Fruit fly (Drosophila melanogaster) whole organism, prepupa: ENCODE results near the gene LysRS.
A peak's percentile ranks its signal among the peaks of the same experiment; 100 is the strongest.

ENCODE experiments used
- Blimp-1 ChIP-seq: fragments of 200-800 bp; sonication (Bioruptor generic); optimal IDR thresholded peaks from 3 replicates; lab custom pipeline; 2017; ENCODE audit warnings: missing biosample characterization, missing genetic modification characterization, mild to moderate bottlenecking, moderate library complexity, missing genetic modification reagents
- CG10631 ChIP-seq: fragments of 200-800 bp; sonication (Bioruptor generic); optimal IDR thresholded peaks from 2 replicates; lab custom pipeline; 2016; ENCODE audit warnings: missing biosample characterization, missing genetic modification characterization
- CG10669 ChIP-seq: fragments of 200-800 bp; sonication (Bioruptor generic); optimal IDR thresholded peaks from 3 replicates; lab custom pipeline; 2018; ENCODE audit warnings: missing biosample characterization, mild to moderate bottlenecking, missing genetic modification characterization, moderate library complexity
- CG11294 ChIP-seq: fragments of 200-800 bp; sonication (Bioruptor generic); IDR thresholded peaks from 2 replicates; pipeline ENCODE4 v1.3.6; 2022; ENCODE audit warnings: missing biosample characterization, missing genetic modification characterization
- CG11762 ChIP-seq: fragments of 200-800 bp; sonication (Bioruptor generic); optimal IDR thresholded peaks from 3 replicates; lab custom pipeline; 2016; ENCODE audit warnings: missing biosample characterization, missing genetic modification characterization; ENCODE audit not compliant: insufficient read depth
- CG11902 ChIP-seq: fragments of 200-800 bp; sonication (Bioruptor generic); optimal IDR thresholded peaks from 3 replicates; lab custom pipeline; 2016; ENCODE audit warnings: missing biosample characterization, missing genetic modification characterization
- CG15336 ChIP-seq: fragments of 200-800 bp; sonication (Bioruptor generic); IDR thresholded peaks from 2 replicates; pipeline ENCODE4 v1.3.6; 2022; ENCODE audit warnings: missing biosample characterization, missing genetic modification characterization
- CG1621 ChIP-seq: fragments of 200-800 bp; sonication (Bioruptor generic); optimal IDR thresholded peaks from 3 replicates; lab custom pipeline; 2018; ENCODE audit warnings: missing biosample characterization, mild to moderate bottlenecking, missing genetic modification characterization
- CG16779 ChIP-seq: fragments of 200-800 bp; sonication (Bioruptor generic); optimal IDR thresholded peaks from 3 replicates; lab custom pipeline; 2017; ENCODE audit warnings: missing biosample characterization, mild to moderate bottlenecking, missing genetic modification characterization
- CG3032 ChIP-seq: fragments of 200-800 bp; optimal IDR thresholded peaks from 2 replicates; lab custom pipeline; 2019; ENCODE audit warnings: missing biosample characterization, mild to moderate bottlenecking, missing genetic modification characterization, moderate library complexity
- CG31627 ChIP-seq: fragments of 200-800 bp; sonication (Bioruptor generic); optimal IDR thresholded peaks from 3 replicates; lab custom pipeline; 2016; ENCODE audit warnings: missing biosample characterization, missing genetic modification characterization
- CG32006 ChIP-seq: fragments of 200-800 bp; sonication (Bioruptor generic); optimal IDR thresholded peaks from 3 replicates; lab custom pipeline; 2017; ENCODE audit warnings: missing biosample characterization, mild to moderate bottlenecking, missing genetic modification characterization
- CG34406 ChIP-seq: fragments of 200-800 bp; sonication (Bioruptor generic); optimal IDR thresholded peaks from 3 replicates; lab custom pipeline; 2016; ENCODE audit warnings: missing biosample characterization, missing genetic modification characterization
- CG3919 ChIP-seq: fragments of 200-800 bp; sonication (Bioruptor generic); optimal IDR thresholded peaks from 3 replicates; lab custom pipeline; 2016; ENCODE audit warnings: missing biosample characterization, missing genetic modification characterization
- CG4318 ChIP-seq: fragments of 200-800 bp; sonication (Bioruptor generic); optimal IDR thresholded peaks from 3 replicates; lab custom pipeline; 2017; ENCODE audit warnings: missing biosample characterization, mild to moderate bottlenecking, missing genetic modification characterization
- CG6163 ChIP-seq: fragments of 200-800 bp; sonication (Bioruptor generic); IDR thresholded peaks from 3 replicates; pipeline ENCODE4 v1.3.6; 2022; ENCODE audit warnings: missing biosample characterization, missing genetic modification characterization
- CG6792 ChIP-seq: fragments of 200-800 bp; sonication (Bioruptor generic); optimal IDR thresholded peaks from 3 replicates; lab custom pipeline; 2016; ENCODE audit warnings: missing biosample characterization, missing genetic modification characterization
- CG6808 ChIP-seq: fragments of 200-800 bp; sonication (Bioruptor generic); optimal IDR thresholded peaks from 3 replicates; lab custom pipeline; 2017; ENCODE audit warnings: missing biosample characterization, missing genetic modification characterization, mild to moderate bottlenecking, moderate library complexity, missing genetic modification reagents
- CG7368 ChIP-seq: fragments of 200-800 bp; sonication (Bioruptor generic); optimal IDR thresholded peaks from 3 replicates; lab custom pipeline; 2016; ENCODE audit warnings: missing biosample characterization, missing genetic modification characterization
- CG8119 ChIP-seq: fragments of 200-800 bp; sonication (Bioruptor generic); IDR thresholded peaks from 3 replicates; pipeline ENCODE4 v1.3.6; 2022; ENCODE audit warnings: missing biosample characterization, missing genetic modification characterization
- CG8319 ChIP-seq: fragments of 200-800 bp; sonication (Bioruptor generic); optimal IDR thresholded peaks from 3 replicates; lab custom pipeline; 2016; ENCODE audit warnings: missing biosample characterization, missing genetic modification characterization
- CG8632 ChIP-seq: fragments of 200-800 bp; sonication (Bioruptor generic); optimal IDR thresholded peaks from 3 replicates; lab custom pipeline; 2016; ENCODE audit warnings: missing biosample characterization, missing genetic modification characterization
- CG9139 ChIP-seq: fragments of 200-800 bp; sonication (Bioruptor generic); optimal IDR thresholded peaks from 3 replicates; lab custom pipeline; 2017; ENCODE audit warnings: missing biosample characterization, mild to moderate bottlenecking, missing genetic modification characterization
- Eip75B ChIP-seq: fragments of 200-800 bp; sonication (Bioruptor generic); optimal IDR thresholded peaks from 3 replicates; lab custom pipeline; 2016; ENCODE audit warnings: missing biosample characterization, missing genetic modification characterization
- Eip78C ChIP-seq: fragments of 200-800 bp; sonication (Bioruptor generic); peaks from one replicate; lab custom pipeline; 2016; ENCODE audit warnings: missing biosample characterization, missing genetic modification characterization
- Ets21C ChIP-seq: fragments of 200-800 bp; sonication (Bioruptor generic); optimal IDR thresholded peaks from 3 replicates; lab custom pipeline; 2016; ENCODE audit warnings: missing biosample characterization, missing genetic modification characterization
- Ets96B ChIP-seq: fragments of 200-800 bp; optimal IDR thresholded peaks from 2 replicates; lab custom pipeline; 2019; ENCODE audit warnings: missing biosample characterization, mild to moderate bottlenecking, missing genetic modification characterization, moderate library complexity
- Gug ChIP-seq: fragments of 200-800 bp; sonication (Bioruptor generic); IDR thresholded peaks from 2 replicates; pipeline ENCODE4 v1.3.6; 2022; ENCODE audit warnings: missing biosample characterization, missing genetic modification characterization
- Hr38 ChIP-seq: sonication (Bioruptor generic); optimal IDR thresholded peaks from 2 replicates; lab custom pipeline; 2016; ENCODE audit warnings: missing biosample characterization, missing genetic modification characterization
- Hr39 ChIP-seq: fragments of 200-800 bp; sonication (Bioruptor generic); optimal IDR thresholded peaks from 2 replicates; lab custom pipeline; 2016; ENCODE audit warnings: missing biosample characterization, missing genetic modification characterization
- Met ChIP-seq: fragments of 200-800 bp; sonication (Bioruptor generic); optimal IDR thresholded peaks from 3 replicates; lab custom pipeline; 2016; ENCODE audit warnings: missing biosample characterization, missing genetic modification characterization
- Smox ChIP-seq: fragments of 200-800 bp; sonication (Bioruptor generic); optimal IDR thresholded peaks from 3 replicates; lab custom pipeline; 2016; ENCODE audit warnings: missing biosample characterization, missing genetic modification characterization
- Sox102F ChIP-seq: fragments of 200-800 bp; sonication (Bioruptor generic); optimal IDR thresholded peaks from 2 replicates; lab custom pipeline; 2016; ENCODE audit warnings: missing biosample characterization, mild to moderate bottlenecking, missing genetic modification characterization
- Sox14 ChIP-seq: fragments of 200-800 bp; sonication (Bioruptor generic); optimal IDR thresholded peaks from 3 replicates; lab custom pipeline; 2016; ENCODE audit warnings: missing biosample characterization, missing genetic modification characterization
- Sox15 ChIP-seq: fragments of 200-800 bp; sonication (Bioruptor generic); optimal IDR thresholded peaks from 3 replicates; lab custom pipeline; 2016; ENCODE audit warnings: missing biosample characterization, missing genetic modification characterization
- acj6 ChIP-seq: fragments of 200-800 bp; sonication (Bioruptor generic); optimal IDR thresholded peaks from 3 replicates; lab custom pipeline; 2016; ENCODE audit warnings: missing biosample characterization, missing genetic modification characterization
- cyc ChIP-seq: fragments of 200-800 bp; sonication (Bioruptor generic); optimal IDR thresholded peaks from 3 replicates; lab custom pipeline; 2016; ENCODE audit warnings: missing biosample characterization, missing genetic modification characterization
- eg ChIP-seq: fragments of 200-800 bp; sonication (Bioruptor generic); IDR thresholded peaks from 3 replicates; pipeline ENCODE4 v1.3.6; 2022; ENCODE audit warnings: missing biosample characterization, missing genetic modification characterization
- fd59A ChIP-seq: fragments of 200-800 bp; sonication (Bioruptor generic); optimal IDR thresholded peaks from 2 replicates; lab custom pipeline; 2017; ENCODE audit warnings: missing biosample characterization, mild to moderate bottlenecking, missing genetic modification characterization, missing genetic modification reagents
- fkh ChIP-seq: fragments of 200-800 bp; sonication (Bioruptor generic); optimal IDR thresholded peaks from 3 replicates; lab custom pipeline; 2017; ENCODE audit warnings: missing biosample characterization, mild to moderate bottlenecking, missing genetic modification characterization, moderate library complexity
- lz ChIP-seq: fragments of 200-800 bp; sonication (Bioruptor generic); optimal IDR thresholded peaks from 3 replicates; lab custom pipeline; 2016; ENCODE audit warnings: missing biosample characterization, missing genetic modification characterization
- net ChIP-seq: fragments of 200-800 bp; sonication (Bioruptor generic); optimal IDR thresholded peaks from 3 replicates; lab custom pipeline; 2016; ENCODE audit warnings: missing biosample characterization, missing genetic modification characterization
- pdm3 ChIP-seq: fragments of 200-800 bp; sonication (Bioruptor generic); optimal IDR thresholded peaks from 3 replicates; lab custom pipeline; 2016; ENCODE audit warnings: missing biosample characterization, missing genetic modification characterization
- spab ChIP-seq: fragments of 200-800 bp; sonication (Bioruptor generic); optimal IDR thresholded peaks from 2 replicates; lab custom pipeline; 2017; ENCODE audit warnings: missing biosample characterization, mild to moderate bottlenecking, missing genetic modification characterization, missing genetic modification reagents
- ss ChIP-seq, 2 experiments: fragments of 200-800 bp; sonication (Bioruptor generic); optimal IDR thresholded peaks; 2 replicates in 1 of 2; 3 replicates in 1 of 2; lab custom pipeline; 2017 to 2018; ENCODE audit warnings: mild to moderate bottlenecking in 2 of 2, missing biosample characterization in 2 of 2, missing genetic modification characterization in 2 of 2, moderate library complexity in 1 of 2
- topi ChIP-seq: fragments of 200-800 bp; sonication (Bioruptor generic); optimal IDR thresholded peaks from 3 replicates; lab custom pipeline; 2016; ENCODE audit warnings: missing biosample characterization, missing genetic modification characterization
- vri ChIP-seq: fragments of 200-800 bp; sonication (Bioruptor generic); optimal IDR thresholded peaks from 3 replicates; lab custom pipeline; 2016; ENCODE audit warnings: missing biosample characterization, mild to moderate bottlenecking, missing genetic modification characterization

The LysRS gene

dm6 chrX:9653986-9654688, 45.5 kb upstream of the LysRS start (continued):
- TF ChIP-seq Hr38 (GFP tag; lab: Kevin White, UChicago) (no peak), vri (no peak), CG11902 (GFP tag; lab: Kevin White, UChicago) (no peak), CG15336 (GFP tag; lab: Robert Waterston, UW) (peak; percentile 30; the same call in 1 of the 2 replicates), Met (GFP tag; lab: Kevin White, UChicago) (no peak), CG34406 (GFP tag; lab: Kevin White, UChicago) (no peak), CG9139 (no peak), acj6 (GFP tag; lab: Kevin White, UChicago) (peak; percentile 21), CG6792 (GFP tag; lab: Kevin White, UChicago) (no peak), Smox (GFP tag; lab: Kevin White, UChicago) (no peak), Gug (GFP tag; lab: Robert Waterston, UW) (no peak), CG11762 (GFP tag; lab: Kevin White, UChicago) (no peak), CG32006 (GFP tag; lab: Kevin White, UChicago) (peak; percentile 71), topi (no peak), ss (GFP tag; optimal IDR thresholded peaks at IDR 0.05; lab: Kevin White, UChicago) (peak in 1 of 2 experiments; percentile 7), Hr39 (GFP tag; lab: Kevin White, UChicago) (no peak), lz (GFP tag; lab: Kevin White, UChicago) (no peak), CG11294 (no peak), pdm3 (GFP tag; lab: Kevin White, UChicago) (peak; percentile 28), Blimp-1 (GFP tag; lab: Kevin White, UChicago) (no peak), CG16779 (tag; lab: Kevin White, UChicago) (no peak), CG8119 (0 out of 3 replicates have a peak, but pooled peaks have one; percentile 48), Sox102F (GFP tag; lab: Kevin White, UChicago) (no peak), eg (GFP tag; lab: Robert Waterston, UW) (no peak), CG31627 (GFP tag; lab: Kevin White, UChicago) (no peak)

dm6 chrX:9653242-9653641, 44.6 kb upstream of the LysRS start:
- no peak for TF ChIP-seq CG10669 (GFP tag; lab: Kevin White, UChicago)
- peak; percentile 48; the same call in 1 of the 2 replicates for TF ChIP-seq CG15336 (GFP tag; lab: Robert Waterston, UW)
- no peak for TF ChIP-seq CG7368 (GFP tag; lab: Kevin White, UChicago)
- TF ChIP-seq Eip78C = no peak
- TF ChIP-seq Blimp-1 (GFP tag; lab: Kevin White, UChicago) = no peak
- TF ChIP-seq Sox102F (GFP tag; lab: Kevin White, UChicago) = no peak
- no peak for TF ChIP-seq CG11902 (GFP tag; lab: Kevin White, UChicago)
- TF ChIP-seq topi = no peak
- TF ChIP-seq Ets96B (tag; lab: Kevin White, UChicago) = no peak
- TF ChIP-seq CG3032 (tag; lab: Kevin White, UChicago) = no peak
- no peak for TF ChIP-seq cyc (GFP tag; lab: Kevin White, UChicago)
- TF ChIP-seq Hr39 (GFP tag; lab: Kevin White, UChicago) = no peak
- TF ChIP-seq Sox15 = no peak
- TF ChIP-seq Hr38 (GFP tag; lab: Kevin White, UChicago) = no peak
- no peak for TF ChIP-seq lz (GFP tag; lab: Kevin White, UChicago)
- no peak for TF ChIP-seq fd59A
- TF ChIP-seq CG4318 = peak; percentile 36
- TF ChIP-seq fkh (GFP tag; lab: Kevin White, UChicago) = no peak
- no peak for TF ChIP-seq ss (GFP tag; optimal IDR thresholded peaks at IDR 0.05; lab: Kevin White, UChicago)
- no peak for TF ChIP-seq Eip75B
- peak; percentile 44; the same call in 1 of the 3 replicates for TF ChIP-seq CG6163 (GFP tag; lab: Robert Waterston, UW)
- peak; percentile 6 for TF ChIP-seq CG3919 (GFP tag; lab: Kevin White, UChicago)
- TF ChIP-seq pdm3 (GFP tag; lab: Kevin White, UChicago) = peak; percentile 13
- no peak for TF ChIP-seq CG6808 (GFP tag; lab: Kevin White, UChicago)
- no peak for TF ChIP-seq CG34406 (GFP tag; lab: Kevin White, UChicago)
- no peak for TF ChIP-seq CG1621 (tag; lab: Kevin White, UChicago)
- TF ChIP-seq CG10631 (GFP tag; lab: Kevin White, UChicago) = peak; percentile 25
- TF ChIP-seq spab (GFP tag; lab: Kevin White, UChicago) = no peak
- no peak for TF ChIP-seq Smox (GFP tag; lab: Kevin White, UChicago)
- TF ChIP-seq Sox14 (GFP tag; lab: Kevin White, UChicago) = no peak
- no peak for TF ChIP-seq net (GFP tag; lab: Kevin White, UChicago)
- TF ChIP-seq CG8632 (GFP tag; lab: Kevin White, UChicago) = no peak
- no peak for TF ChIP-seq Ets21C (GFP tag; lab: Kevin White, UChicago)
- no peak for TF ChIP-seq CG6792 (GFP tag; lab: Kevin White, UChicago)
- TF ChIP-seq CG8319 (GFP tag; lab: Kevin White, UChicago) = no peak
- TF ChIP-seq CG8119 = peak; percentile 47; the same call in 2 of the 3 replicates
- peak; percentile 45; the same call in 1 of the 3 replicates for TF ChIP-seq eg (GFP tag; lab: Robert Waterston, UW)
- TF ChIP-seq acj6 (GFP tag; lab: Kevin White, UChicago) = no peak
